Fruit fly (Drosophila melanogaster) whole organism, embryonic: Measurements from ENCODE around the gene TotM.
A peak's percentile ranks its signal among the peaks of the same experiment; 100 is the strongest.

Experiments used
- Antp ChIP-seq: fragments of 200-800 bp; sonication (Bioruptor generic); optimal IDR thresholded peaks from 3 replicates; lab custom pipeline; 2016; ENCODE audit warnings: missing biosample characterization, missing genetic modification characterization
- Awh ChIP-seq: fragments of 200-800 bp; sonication (Bioruptor generic); IDR thresholded peaks from 2 replicates; pipeline ENCODE4, ENCODE4 v1.3.6; 2022; ENCODE audit warnings: missing biosample characterization, missing genetic modification characterization
- Bteb2 ChIP-seq: fragments of 200-800 bp; sonication (Bioruptor generic); optimal IDR thresholded peaks from 2 replicates; lab custom pipeline; 2016; ENCODE audit warnings: missing biosample characterization, missing genetic modification characterization
- CG10274 ChIP-seq: fragments of 200-800 bp; sonication (Bioruptor generic); optimal IDR thresholded peaks from 3 replicates; lab custom pipeline; 2017; ENCODE audit warnings: missing biosample characterization, mild to moderate bottlenecking, missing genetic modification characterization
- CG10321 ChIP-seq: fragments of 200-800 bp; sonication (Bioruptor generic); IDR thresholded peaks from 2 replicates; pipeline ENCODE4 v1.3.6; 2022; ENCODE audit warnings: missing biosample characterization, missing genetic modification characterization
- CG10366 ChIP-seq: fragments of 200-800 bp; sonication (Bioruptor generic); IDR thresholded peaks from 2 replicates; pipeline ENCODE4 v1.3.6; 2022; ENCODE audit warnings: missing biosample characterization, missing genetic modification characterization
- CG10654 ChIP-seq: fragments of 200-800 bp; sonication (Bioruptor generic); optimal IDR thresholded peaks from 2 replicates; lab custom pipeline; 2016; ENCODE audit warnings: missing biosample characterization, missing genetic modification characterization
- CG10979 ChIP-seq: fragments of 200-800 bp; sonication (Bioruptor generic); optimal IDR thresholded peaks from 2 replicates; lab custom pipeline; 2018; ENCODE audit warnings: missing biosample characterization, mild to moderate bottlenecking, missing genetic modification characterization, moderate library complexity
- CG13123 ChIP-seq: fragments of 200-800 bp; sonication (Bioruptor generic); optimal IDR thresholded peaks from 2 replicates; lab custom pipeline; 2016; ENCODE audit warnings: missing biosample characterization, missing genetic modification characterization
- CG13624 ChIP-seq: fragments of 200-800 bp; sonication (Bioruptor generic); optimal IDR thresholded peaks from 2 replicates; lab custom pipeline; 2016; ENCODE audit warnings: missing biosample characterization, missing genetic modification characterization
- CG13894 ChIP-seq: fragments of 200-800 bp; sonication (Bioruptor generic); optimal IDR thresholded peaks from 3 replicates; lab custom pipeline; 2018; ENCODE audit warnings: missing biosample characterization, mild to moderate bottlenecking, missing genetic modification characterization, moderate library complexity
- CG14014 ChIP-seq: fragments of 200-800 bp; sonication (Bioruptor generic); IDR thresholded peaks from 2 replicates; pipeline ENCODE4 v1.3.6; 2022; ENCODE audit warnings: missing biosample characterization, missing genetic modification characterization
- CG15479 ChIP-seq: fragments of 200-800 bp; sonication (Bioruptor generic); optimal IDR thresholded peaks from 3 replicates; lab custom pipeline; 2019; ENCODE audit warnings: missing biosample characterization, mild to moderate bottlenecking, missing genetic modification characterization, moderate library complexity
- CG16779 ChIP-seq: fragments of 200-800 bp; sonication (Bioruptor generic); IDR thresholded peaks from 2 replicates; pipeline ENCODE4 v1.3.6; 2022; ENCODE audit warnings: missing biosample characterization, missing genetic modification characterization
- CG16863 ChIP-seq: fragments of 200-800 bp; sonication (Bioruptor generic); optimal IDR thresholded peaks from 3 replicates; lab custom pipeline; 2016; ENCODE audit warnings: missing biosample characterization, missing genetic modification characterization
- CG18619 ChIP-seq: fragments of 200-800 bp; sonication (Bioruptor generic); optimal IDR thresholded peaks from 3 replicates; lab custom pipeline; 2017; ENCODE audit warnings: missing biosample characterization, mild to moderate bottlenecking, missing genetic modification characterization
- CG18764 ChIP-seq: fragments of 200-800 bp; sonication (Bioruptor generic); optimal IDR thresholded peaks from 3 replicates; lab custom pipeline; 2016; ENCODE audit warnings: missing biosample characterization, missing genetic modification characterization
- CG2199 ChIP-seq: fragments of 200-800 bp; sonication (Bioruptor generic); IDR thresholded peaks from 3 replicates; pipeline ENCODE4 v1.3.6; 2022; ENCODE audit warnings: missing biosample characterization, missing genetic modification characterization
- CG2875 ChIP-seq: fragments of 200-800 bp; sonication (Bioruptor generic); optimal IDR thresholded peaks from 2 replicates; lab custom pipeline; 2017; ENCODE audit warnings: missing biosample characterization, mild to moderate bottlenecking, missing genetic modification characterization, missing genetic modification reagents
- CG31441 ChIP-seq: fragments of 200-800 bp; sonication (Bioruptor generic); IDR thresholded peaks from 2 replicates; pipeline ENCODE4 v1.3.6; 2022; ENCODE audit warnings: missing biosample characterization, missing genetic modification characterization
- CG3163 ChIP-seq: fragments of 200-800 bp; sonication (Bioruptor generic); optimal IDR thresholded peaks from 3 replicates; lab custom pipeline; 2016; ENCODE audit warnings: missing biosample characterization, missing genetic modification characterization
- CG4707 ChIP-seq: fragments of 200-800 bp; sonication (Bioruptor generic); optimal IDR thresholded peaks from 2 replicates; lab custom pipeline; 2018; ENCODE audit warnings: missing biosample characterization, mild to moderate bottlenecking, missing genetic modification characterization, moderate library complexity
- CG6254 ChIP-seq: fragments of 200-800 bp; sonication (Bioruptor generic); optimal IDR thresholded peaks from 3 replicates; lab custom pipeline; 2017; ENCODE audit warnings: mild to moderate bottlenecking, missing biosample characterization, missing genetic modification reagents, missing genetic modification characterization
- CG6791 ChIP-seq: fragments of 200-800 bp; sonication (Bioruptor generic); IDR thresholded peaks from 3 replicates; pipeline ENCODE4 v1.3.6; 2022; ENCODE audit warnings: missing biosample characterization, missing genetic modification characterization; ENCODE audit not compliant: partially characterized antibody
- CG8359 ChIP-seq: fragments of 200-800 bp; sonication (Bioruptor generic); optimal IDR thresholded peaks from 2 replicates; lab custom pipeline; 2017; ENCODE audit warnings: missing biosample characterization, mild to moderate bottlenecking, missing genetic modification characterization, borderline replicate concordance
- CG9727 ChIP-seq: fragments of 200-800 bp; sonication (Bioruptor generic); optimal IDR thresholded peaks from 3 replicates; lab custom pipeline; 2017; ENCODE audit warnings: missing biosample characterization, mild to moderate bottlenecking, missing genetic modification characterization
- Hey ChIP-seq: fragments of 200-800 bp; sonication (Bioruptor generic); optimal IDR thresholded peaks from 3 replicates; lab custom pipeline; 2018; ENCODE audit warnings: missing biosample characterization, mild to moderate bottlenecking, missing genetic modification characterization
- Lhr ChIP-seq: fragments of 200-800 bp; sonication (Bioruptor generic); optimal IDR thresholded peaks from 3 replicates; lab custom pipeline; 2017; ENCODE audit warnings: mild to moderate bottlenecking, missing biosample characterization, missing genetic modification reagents, missing genetic modification characterization
- Pdp1 ChIP-seq, 2 experiments: fragments of 200-800 bp; sonication (Bioruptor generic); optimal IDR thresholded peaks; 3 replicates each; lab custom pipeline; 2016; ENCODE audit warnings: missing biosample characterization in 2 of 2, missing genetic modification characterization in 2 of 2, mild to moderate bottlenecking in 1 of 2, moderate library complexity in 1 of 2
- Rx ChIP-seq: fragments of 200-800 bp; sonication (Bioruptor generic); IDR thresholded peaks from 2 replicates; pipeline ENCODE4 v1.3.6; 2022; ENCODE audit warnings: missing biosample characterization, missing genetic modification characterization
- Spps ChIP-seq: fragments of 200-800 bp; sonication (Bioruptor generic); optimal IDR thresholded peaks from 2 replicates; lab custom pipeline; 2018; ENCODE audit warnings: missing biosample characterization, mild to moderate bottlenecking, missing genetic modification characterization
- Sry-β ChIP-seq: fragments of 200-800 bp; sonication (Bioruptor generic); optimal IDR thresholded peaks from 2 replicates; lab custom pipeline; 2018; ENCODE audit warnings: missing biosample characterization, mild to moderate bottlenecking, missing genetic modification characterization, moderate library complexity
- Ssrp ChIP-seq: fragments of 200-800 bp; sonication (Bioruptor generic); optimal IDR thresholded peaks from 2 replicates; lab custom pipeline; 2018; ENCODE audit warnings: missing biosample characterization, mild to moderate bottlenecking, missing genetic modification characterization, moderate library complexity
- aop ChIP-seq: fragments of 200-800 bp; sonication (Bioruptor generic); IDR thresholded peaks from 2 replicates; pipeline ENCODE4 v1.3.6; 2022; ENCODE audit warnings: missing biosample characterization, missing genetic modification characterization
- ato ChIP-seq: fragments of 200-800 bp; sonication (Bioruptor generic); IDR thresholded peaks from 2 replicates; pipeline ENCODE4 v1.3.6; 2022; ENCODE audit warnings: missing biosample characterization, missing genetic modification characterization; ENCODE audit not compliant: partially characterized antibody
- caup ChIP-seq: fragments of 200-800 bp; sonication (Bioruptor generic); optimal IDR thresholded peaks from 3 replicates; lab custom pipeline; 2017; ENCODE audit warnings: missing biosample characterization, mild to moderate bottlenecking, missing genetic modification characterization, moderate library complexity; ENCODE audit not compliant: severe bottlenecking
- crc ChIP-seq: fragments of 200-800 bp; sonication (Bioruptor generic); optimal IDR thresholded peaks from 2 replicates; lab custom pipeline; 2016; ENCODE audit warnings: missing biosample characterization, missing genetic modification characterization
- disco-r ChIP-seq: fragments of 200-800 bp; sonication (Bioruptor generic); optimal IDR thresholded peaks from 2 replicates; lab custom pipeline; 2016; ENCODE audit warnings: missing biosample characterization, missing genetic modification characterization
- fd64A ChIP-seq: fragments of 200-800 bp; sonication (Bioruptor generic); optimal IDR thresholded peaks from 3 replicates; lab custom pipeline; 2018; ENCODE audit warnings: missing biosample characterization, mild to moderate bottlenecking, missing genetic modification characterization
- fru ChIP-seq: fragments of >200 bp; optimal IDR thresholded peaks from 2 replicates; lab custom pipeline; 2017
- gcm2 ChIP-seq: fragments of 200-800 bp; sonication (Bioruptor generic); optimal IDR thresholded peaks from 2 replicates; lab custom pipeline; 2016; ENCODE audit warnings: missing biosample characterization, missing genetic modification characterization
- gsb-n ChIP-seq: fragments of 200-800 bp; sonication (Bioruptor generic); optimal IDR thresholded peaks from 3 replicates; lab custom pipeline; 2018; ENCODE audit warnings: missing biosample characterization, mild to moderate bottlenecking, missing genetic modification characterization
- lmd ChIP-seq: fragments of 200-800 bp; sonication (Bioruptor generic); IDR thresholded peaks from 2 replicates; pipeline ENCODE4 v1.3.6; 2022; ENCODE audit warnings: missing biosample characterization, missing genetic modification characterization
- org-1 ChIP-seq: fragments of 200-800 bp; sonication (Bioruptor generic); optimal IDR thresholded peaks from 2 replicates; lab custom pipeline; 2017; ENCODE audit warnings: missing biosample characterization, missing genetic modification characterization
- pfk ChIP-seq: fragments of 200-800 bp; sonication (Bioruptor generic); optimal IDR thresholded peaks from 2 replicates; lab custom pipeline; 2018; ENCODE audit warnings: missing biosample characterization, mild to moderate bottlenecking, missing genetic modification characterization, moderate library complexity
- pita ChIP-seq: fragments of 200-800 bp; sonication (Bioruptor generic); optimal IDR thresholded peaks from 2 replicates; lab custom pipeline; 2017; ENCODE audit warnings: missing biosample characterization, mild to moderate bottlenecking, missing genetic modification characterization
- psq ChIP-seq: fragments of 200-800 bp; sonication (Bioruptor generic); optimal IDR thresholded peaks from 2 replicates; lab custom pipeline; 2017; ENCODE audit warnings: missing biosample characterization, missing genetic modification characterization
- seq ChIP-seq: fragments of 200-800 bp; sonication (Bioruptor generic); IDR thresholded peaks from 2 replicates; pipeline ENCODE4 v1.3.6; 2022; ENCODE audit warnings: missing biosample characterization, missing genetic modification characterization
- tio ChIP-seq: fragments of 200-800 bp; sonication (Bioruptor generic); optimal IDR thresholded peaks from 2 replicates; lab custom pipeline; 2017; ENCODE audit warnings: missing biosample characterization, missing genetic modification characterization, inconsistent platforms
- wdn ChIP-seq: fragments of 200-800 bp; sonication (Bioruptor generic); IDR thresholded peaks from 2 replicates; pipeline ENCODE4 v1.3.6; 2022; ENCODE audit warnings: missing biosample characterization, missing genetic modification characterization

Gene TotM

dm6 chr2L:5298978-5299627, 30.6 kb upstream of the TotM start (continued):
- peak; percentile 75 for TF ChIP-seq CG10654 (GFP tag; lab: Kevin White, UChicago)
- TF ChIP-seq gcm2 (GFP tag; lab: Kevin White, UChicago) = peak; percentile 70
- peak; percentile 88 for TF ChIP-seq CG6254
- peak; percentile 63 for TF ChIP-seq CG10366 (GFP tag; lab: Robert Waterston, UW)
- TF ChIP-seq Hey (tag; lab: Kevin White, UChicago) = peak; percentile 25
- TF ChIP-seq Spps = peak; percentile 70
- no peak for TF ChIP-seq ato
- TF ChIP-seq CG3163 (GFP tag; lab: Kevin White, UChicago) = no peak
- peak; percentile 90 for TF ChIP-seq CG31441 (GFP tag; lab: Robert Waterston, UW)
- no peak for TF ChIP-seq fru
- TF ChIP-seq CG16863 (GFP tag; lab: Kevin White, UChicago) = peak; percentile 65
- TF ChIP-seq CG4707 (GFP tag; lab: Kevin White, UChicago) = peak; percentile 78
- TF ChIP-seq CG10274 (GFP tag; lab: Kevin White, UChicago) = peak; percentile 27
- TF ChIP-seq pita (GFP tag; lab: Kevin White, UChicago) = no peak
- no peak for TF ChIP-seq CG13624 (GFP tag; lab: Kevin White, UChicago)
- peak; percentile 81 for TF ChIP-seq fd64A (GFP tag; lab: Kevin White, UChicago)
- TF ChIP-seq Lhr = peak; percentile 63
- no peak for TF ChIP-seq CG15479 (GFP tag; lab: Kevin White, UChicago)
- TF ChIP-seq Sry-β (GFP tag; lab: Kevin White, UChicago) = peak; percentile 33
- TF ChIP-seq Rx (GFP tag; lab: Robert Waterston, UW) = peak; percentile 34; the same call in 1 of the 2 replicates
- TF ChIP-seq Antp = peak; percentile 24
- TF ChIP-seq CG9727 = peak; percentile 52
- peak; percentile 89 for TF ChIP-seq CG2875 (GFP tag; lab: Kevin White, UChicago)
- peak; percentile 20 for TF ChIP-seq disco-r (GFP tag; lab: Kevin White, UChicago)
- no peak for TF ChIP-seq CG13123 (GFP tag; lab: Kevin White, UChicago)
- peak; percentile 85 for TF ChIP-seq Ssrp (tag; lab: Kevin White, UChicago)
- peak; percentile 29 for TF ChIP-seq crc (GFP tag; lab: Kevin White, UChicago)
- no peak for TF ChIP-seq CG6791 (GFP tag; lab: Robert Waterston, UW)
- no peak for TF ChIP-seq pfk (GFP tag; lab: Kevin White, UChicago)
- peak; percentile 79 for TF ChIP-seq lmd
- peak; percentile 91 for TF ChIP-seq CG10979 (tag; lab: Kevin White, UChicago)
- TF ChIP-seq CG2199 (GFP tag; lab: Robert Waterston, UW) = no peak
- no peak for TF ChIP-seq aop
- TF ChIP-seq CG16779 (GFP tag; lab: Robert Waterston, UW) = no peak
- TF ChIP-seq CG13894 (tag; lab: Kevin White, UChicago) = no peak
- peak in 1 of 2 experiments; percentile 70 for TF ChIP-seq Pdp1 (GFP tag; optimal IDR thresholded peaks at IDR 0.05; lab: Kevin White, UChicago)
- peak; percentile 91 for TF ChIP-seq gsb-n
- peak; percentile 82 for TF ChIP-seq CG18619 (GFP tag; lab: Kevin White, UChicago)
- TF ChIP-seq wdn (GFP tag; lab: Robert Waterston, UW) = 0 out of 2 replicates have a peak, but pooled peaks have one; percentile 31
- peak; percentile 87 for TF ChIP-seq seq
- peak; percentile 91 for TF ChIP-seq Awh (GFP tag; lab: Robert Waterston, UW)
- TF ChIP-seq CG14014 (GFP tag; lab: Robert Waterston, UW) = peak; percentile 81
- peak; percentile 76 for TF ChIP-seq tio
- peak; percentile 55 for TF ChIP-seq psq (GFP tag; lab: Kevin White, UChicago)
- TF ChIP-seq org-1 (GFP tag; lab: Kevin White, UChicago) = peak; percentile 84
- peak; percentile 40 for TF ChIP-seq Bteb2 (GFP tag; lab: Kevin White, UChicago)
- TF ChIP-seq CG8359 = peak; percentile 50
- TF ChIP-seq CG10321 = peak; percentile 84
- peak; percentile 64 for TF ChIP-seq caup (GFP tag; lab: Kevin White, UChicago)
- TF ChIP-seq CG18764 = peak; percentile 28
